Worm (Caenorhabditis elegans) whole organism, L4 larva: ENCODE results near the gene K07E1.1.

Experiments used
- F37D6.2 ChIP-seq: sonication (generic microtip); optimal IDR thresholded peaks from 2 replicates; lab custom pipeline; 2016; ENCODE audit warnings: mild to moderate bottlenecking, missing genetic modification characterization, missing compliant biosample characterization
- F44E2.7 ChIP-seq: fragments of 200-800 bp; sonication (Bioruptor generic); IDR thresholded peaks from 2 replicates; pipeline ENCODE4 v2.1.2; 2022; ENCODE audit warnings: missing genetic modification characterization, missing compliant biosample characterization
- T26A8.4 ChIP-seq: fragments of 200-800 bp; sonication (Bioruptor generic); IDR thresholded peaks from 2 replicates; pipeline ENCODE4 v1.3.6; 2022; ENCODE audit warnings: missing genetic modification characterization, missing compliant biosample characterization
- Y48G9A.11 ChIP-seq: fragments of 200-800 bp; sonication (Bioruptor generic); IDR thresholded peaks from 2 replicates; pipeline ENCODE4 v1.3.6; 2022; ENCODE audit warnings: missing genetic modification reagents, missing genetic modification characterization, missing compliant biosample characterization
- ZK337.2 ChIP-seq: fragments of 200-800 bp; sonication (Bioruptor generic); IDR thresholded peaks from 2 replicates; pipeline ENCODE4 v1.3.6; 2022; ENCODE audit warnings: missing genetic modification reagents, missing genetic modification characterization, missing compliant biosample characterization
- aly-2 ChIP-seq: sonication (generic microtip); optimal IDR thresholded peaks from 2 replicates; lab custom pipeline; 2018; ENCODE audit warnings: missing biosample characterization, missing genetic modification characterization
- ama-1 ChIP-seq: fragments of 150-350 bp; optimal IDR thresholded peaks from 2 replicates; lab custom pipeline; 2014; ENCODE audit warnings: inconsistent platforms, mixed read lengths
- attf-4 ChIP-seq: sonication (generic microtip); optimal IDR thresholded peaks from 3 replicates; lab custom pipeline; 2017; ENCODE audit warnings: missing biosample characterization, missing genetic modification characterization
- ceh-28 ChIP-seq: fragments of 150-350 bp; optimal IDR thresholded peaks from 2 replicates; lab custom pipeline; 2014; ENCODE audit warnings: missing biosample characterization, missing genetic modification reagents, missing genetic modification characterization
- ceh-32 ChIP-seq: sonication (generic microtip); optimal IDR thresholded peaks from 2 replicates; lab custom pipeline; 2016; ENCODE audit warnings: mild to moderate bottlenecking, missing genetic modification characterization, missing compliant biosample characterization; ENCODE audit not compliant: poor library complexity
- ceh-44 ChIP-seq: fragments of 200-800 bp; sonication (Bioruptor generic); IDR thresholded peaks from 2 replicates; pipeline ENCODE4 v1.3.6; 2022; ENCODE audit warnings: missing genetic modification reagents, missing genetic modification characterization, missing compliant biosample characterization
- ceh-82 ChIP-seq: sonication (generic microtip); optimal IDR thresholded peaks from 2 replicates; lab custom pipeline; 2017; ENCODE audit warnings: missing biosample characterization, missing genetic modification characterization
- ces-1 ChIP-seq: fragments of 150-350 bp; sonication (generic microtip); optimal IDR thresholded peaks from 4 replicates; lab custom pipeline; 2014; ENCODE audit warnings: missing biosample characterization, missing genetic modification reagents, missing genetic modification characterization
- cey-2 ChIP-seq: sonication (generic microtip); optimal IDR thresholded peaks from 3 replicates; lab custom pipeline; 2017; ENCODE audit warnings: missing genetic modification characterization, mild to moderate bottlenecking, missing compliant biosample characterization, antibody characterized with exemption, borderline replicate concordance; ENCODE audit not compliant: insufficient read depth
- daf-12 ChIP-seq: fragments of 150-350 bp; optimal IDR thresholded peaks from 2 replicates; lab custom pipeline; 2014; ENCODE audit warnings: missing biosample characterization, missing genetic modification reagents, missing genetic modification characterization
- dmd-6 ChIP-seq: fragments of 200-800 bp; sonication (Bioruptor generic); IDR thresholded peaks from 2 replicates; pipeline ENCODE4 v1.3.6; 2022; ENCODE audit warnings: missing genetic modification reagents, missing genetic modification characterization, missing compliant biosample characterization
- dpl-1 ChIP-seq: fragments of 150-350 bp; optimal IDR thresholded peaks from 2 replicates; lab custom pipeline; 2014; ENCODE audit warnings: missing biosample characterization, missing genetic modification reagents, missing genetic modification characterization
- duxl-1 ChIP-seq: sonication (generic microtip); optimal IDR thresholded peaks from 2 replicates; lab custom pipeline; 2016; ENCODE audit warnings: mild to moderate bottlenecking, missing genetic modification characterization, moderate library complexity, missing compliant biosample characterization; ENCODE audit not compliant: poor library complexity
- dve-1 ChIP-seq: sonication (generic microtip); optimal IDR thresholded peaks from 2 replicates; lab custom pipeline; 2017; ENCODE audit warnings: antibody characterized with exemption, mild to moderate bottlenecking, missing genetic modification characterization, missing compliant biosample characterization; ENCODE audit not compliant: insufficient read depth
- egl-43 ChIP-seq: fragments of 200-800 bp; sonication (Bioruptor generic); IDR thresholded peaks from 2 replicates; pipeline ENCODE4 v1.3.6; 2022; ENCODE audit warnings: missing genetic modification reagents, missing genetic modification characterization, missing compliant biosample characterization
- hif-1 ChIP-seq, 2 experiments: sonication (generic microtip); optimal IDR thresholded peaks; 2 replicates each; lab custom pipeline; 2016 to 2017; ENCODE audit warnings: missing compliant biosample characterization in 2 of 2, missing genetic modification characterization in 2 of 2, missing genetic modification reagents in 2 of 2, missing genotype in 2 of 2, mild to moderate bottlenecking in 1 of 2
- hmg-1.1 ChIP-seq: fragments of 200-800 bp; sonication (Bioruptor generic); IDR thresholded peaks from 2 replicates; pipeline ENCODE4 v1.3.6; 2022; ENCODE audit warnings: missing genetic modification reagents, missing genetic modification characterization, missing compliant biosample characterization
- jun-1 ChIP-seq: fragments of 150-350 bp; optimal IDR thresholded peaks from 2 replicates; lab custom pipeline; 2014; ENCODE audit warnings: missing biosample characterization, missing genetic modification reagents, missing genetic modification characterization
- lin-1 ChIP-seq: fragments of 200-800 bp; sonication (Bioruptor generic); IDR thresholded peaks from 2 replicates; pipeline ENCODE4 v1.3.6; 2022; ENCODE audit warnings: missing genetic modification reagents, missing genetic modification characterization, missing compliant biosample characterization
- lin-13 ChIP-seq: fragments of 150-350 bp; optimal IDR thresholded peaks from 2 replicates; lab custom pipeline; 2014; ENCODE audit warnings: missing biosample characterization, missing genetic modification reagents, missing genetic modification characterization
- lin-15B ChIP-seq: fragments of 150-350 bp; sonication (generic microtip); optimal IDR thresholded peaks from 3 replicates; lab custom pipeline; 2014; ENCODE audit warnings: missing biosample characterization, missing genetic modification characterization
- lin-38 ChIP-seq: fragments of 200-800 bp; sonication (Bioruptor generic); IDR thresholded peaks from 2 replicates; pipeline ENCODE4 v1.3.6; 2022; ENCODE audit warnings: missing genetic modification reagents, missing genetic modification characterization, missing compliant biosample characterization
- lin-39 ChIP-seq: fragments of 150-350 bp; optimal IDR thresholded peaks from 2 replicates; lab custom pipeline; 2014; ENCODE audit warnings: missing biosample characterization, missing genetic modification reagents, missing genetic modification characterization
- mdt-29 ChIP-seq: fragments of 200-800 bp; sonication (Bioruptor generic); IDR thresholded peaks from 2 replicates; pipeline ENCODE4 v1.3.6; 2022; ENCODE audit warnings: missing genetic modification reagents, missing genetic modification characterization, missing compliant biosample characterization
- mep-1 ChIP-seq: fragments of 150-350 bp; sonication (generic microtip); optimal IDR thresholded peaks from 3 replicates; lab custom pipeline; 2014; ENCODE audit warnings: missing biosample characterization, missing genetic modification characterization
- mes-2 ChIP-seq: sonication (generic microtip); optimal IDR thresholded peaks from 2 replicates; lab custom pipeline; 2016; ENCODE audit warnings: missing genotype, mild to moderate bottlenecking, missing genetic modification characterization, missing compliant biosample characterization; ENCODE audit not compliant: poor library complexity, severe bottlenecking
- mxl-3 ChIP-seq: fragments of 200-800 bp; sonication (Bioruptor generic); optimal IDR thresholded peaks from 2 replicates; lab custom pipeline; 2018; ENCODE audit warnings: mild to moderate bottlenecking, missing genetic modification characterization, missing compliant biosample characterization
- nhr-10 ChIP-seq: fragments of 150-350 bp; optimal IDR thresholded peaks from 2 replicates; lab custom pipeline; 2014; ENCODE audit warnings: missing biosample characterization, missing genetic modification characterization
- nhr-11 ChIP-seq: fragments of 150-350 bp; optimal IDR thresholded peaks from 2 replicates; lab custom pipeline; 2014; ENCODE audit warnings: missing biosample characterization, missing genetic modification characterization
- nhr-28 ChIP-seq: fragments of 150-350 bp; optimal IDR thresholded peaks from 2 replicates; lab custom pipeline; 2014; ENCODE audit warnings: missing biosample characterization, missing genetic modification characterization
- nhr-42 ChIP-seq: fragments of 200-800 bp; sonication (Bioruptor generic); IDR thresholded peaks from 2 replicates; pipeline ENCODE4 v1.3.6; 2022; ENCODE audit warnings: missing genetic modification characterization, missing compliant biosample characterization
- nhr-77 ChIP-seq: fragments of 150-350 bp; optimal IDR thresholded peaks from 2 replicates; lab custom pipeline; 2014; ENCODE audit warnings: missing biosample characterization, missing genetic modification characterization
- pha-4 ChIP-seq, 2 experiments: fragments of 150-350 bp in 1 of 2; fragments of 200-800 bp in 1 of 2; sonication (Bioruptor generic) in 1 of 2; IDR thresholded peaks in 1 of 2; optimal IDR thresholded peaks in 1 of 2; 2 replicates each; pipeline versions ENCODE4 v1.3.6 to Lab custom; 2014 to 2022; ENCODE audit warnings: missing genetic modification characterization in 2 of 2, missing genetic modification reagents in 2 of 2, missing biosample characterization in 1 of 2, missing compliant biosample characterization in 1 of 2
- pqm-1 ChIP-seq: sonication (generic microtip); optimal IDR thresholded peaks from 2 replicates; lab custom pipeline; 2017; ENCODE audit warnings: missing biosample characterization, missing genetic modification characterization
- saeg-2 ChIP-seq: fragments of 200-800 bp; sonication (Bioruptor generic); IDR thresholded peaks from 2 replicates; pipeline ENCODE4 v1.3.6; 2022; ENCODE audit warnings: missing genetic modification reagents, missing genetic modification characterization, missing compliant biosample characterization
- snpc-4 ChIP-seq: fragments of 150-350 bp; optimal IDR thresholded peaks from 2 replicates; lab custom pipeline; 2014; ENCODE audit warnings: missing biosample characterization, missing genetic modification characterization
- unc-130 ChIP-seq: sonication (generic microtip); optimal IDR thresholded peaks from 2 replicates; lab custom pipeline; 2016; ENCODE audit warnings: missing genetic modification reagents, missing genetic modification characterization, missing compliant biosample characterization
- unc-39 ChIP-seq: sonication (generic microtip); optimal IDR thresholded peaks from 2 replicates; lab custom pipeline; 2017; ENCODE audit warnings: missing biosample characterization, missing genetic modification characterization
- unc-62 ChIP-seq, 3 experiments: fragments of 150-350 bp in 1 of 3; sonication (generic microtip); optimal IDR thresholded peaks in 2 of 3; peaks in 1 of 3; 1 replicate in 1 of 3; 2 replicates in 2 of 3; lab custom pipeline; 2014 to 2017; ENCODE audit warnings: missing biosample characterization in 3 of 3, missing genetic modification characterization in 3 of 3, missing genetic modification reagents in 3 of 3, missing genotype in 1 of 3
- zag-1 ChIP-seq: fragments of 150-350 bp; optimal IDR thresholded peaks from 2 replicates; lab custom pipeline; 2014; ENCODE audit warnings: missing biosample characterization, missing genetic modification characterization
- zip-2 ChIP-seq: fragments of 150-350 bp; optimal IDR thresholded peaks from 2 replicates; lab custom pipeline; 2014; ENCODE audit warnings: missing biosample characterization, missing genetic modification characterization
- ztf-11 ChIP-seq: fragments of 150-350 bp; optimal IDR thresholded peaks from 2 replicates; lab custom pipeline; 2014; ENCODE audit warnings: missing biosample characterization, missing genetic modification characterization

The K07E1.1 gene

ce11 chrII:4506552-4507291 is 44.2 kb upstream of the K07E1.1 start (continued):
- TF ChIP-seq pqm-1 (tag; lab: Kevin White, UChicago), result peak; percentile 15
- no peak for TF ChIP-seq ceh-82
- TF ChIP-seq nhr-42 (GFP tag; lab: Robert Waterston, UW), result no peak
- TF ChIP-seq lin-13 (GFP tag; lab: Kevin White, UChicago), result peak; percentile 23
- no peak for TF ChIP-seq lin-15B (tag; lab: Kevin White, UChicago)
- TF ChIP-seq ztf-11 (tag; lab: Kevin White, UChicago), result no peak
- no peak for TF ChIP-seq saeg-2 (GFP tag; lab: Robert Waterston, UW)
- TF ChIP-seq lin-39 (tag; lab: Kevin White, UChicago), result no peak
- peak; percentile 63 for TF ChIP-seq mep-1 (tag; lab: Kevin White, UChicago)
- peak in 1 of 2 experiments; percentile 93 for TF ChIP-seq unc-62 (GFP tag; optimal IDR thresholded peaks at IDR 0.05 in 1 of 2; lab: Kevin White, UChicago)
- TF ChIP-seq unc-62 (tag; optimal IDR thresholded peaks at IDR 0.05; lab: Kevin White, UChicago), result no peak
- peak; percentile 53 for TF ChIP-seq dve-1
- TF ChIP-seq cey-2 (tag; lab: Kevin White, UChicago), result no peak
- TF ChIP-seq T26A8.4 (GFP tag; lab: Robert Waterston, UW), result no peak
- TF ChIP-seq hif-1 (tag; optimal IDR thresholded peaks at IDR 0.05; lab: Kevin White, UChicago), result peak in 1 of 2 experiments; percentile 49
- TF ChIP-seq lin-1 (GFP tag; lab: Robert Waterston, UW), result 0 out of 2 replicates have a peak, but pooled peaks have one; percentile 44
- peak; percentile 28 for TF ChIP-seq F37D6.2 (tag; lab: Kevin White, UChicago)
- no peak for TF ChIP-seq F44E2.7 (GFP tag; lab: Robert Waterston, UW)
- no peak for TF ChIP-seq Y48G9A.11
- peak; percentile 45 for TF ChIP-seq lin-38 (GFP tag; lab: Robert Waterston, UW)
- TF ChIP-seq ZK337.2 (GFP tag; lab: Robert Waterston, UW), result no peak
- no peak for TF ChIP-seq zip-2 (tag; lab: Kevin White, UChicago)
- peak; percentile 46 for TF ChIP-seq dpl-1 (GFP tag; lab: Kevin White, UChicago)
- peak; percentile 75 for TF ChIP-seq nhr-11
- TF ChIP-seq ceh-28 (tag; lab: Kevin White, UChicago), result no peak
- TF ChIP-seq unc-130, result no peak

- no peak for TF ChIP-seq T26A8.4 (GFP tag; lab: Robert Waterston, UW)
- no peak for TF ChIP-seq ZK337.2 (GFP tag; lab: Robert Waterston, UW)
- no peak for TF ChIP-seq mdt-29 (GFP tag; lab: Robert Waterston, UW)
- TF ChIP-seq ces-1 (GFP tag; lab: Kevin White, UChicago), result no peak
- peak; percentile 68 for TF ChIP-seq dve-1
- peak; percentile 53 for TF ChIP-seq nhr-77
- 0 out of 2 replicates have a peak, but pooled peaks have one; percentile 29 for TF ChIP-seq dmd-6
- TF ChIP-seq ceh-44 (GFP tag; lab: Robert Waterston, UW), result no peak
- TF ChIP-seq nhr-10 (tag; lab: Kevin White, UChicago), result no peak
- TF ChIP-seq mxl-3 (GFP tag; lab: Kevin White, UChicago), result no peak
- no peak for TF ChIP-seq ceh-28 (tag; lab: Kevin White, UChicago)
- no peak for TF ChIP-seq Y48G9A.11
- TF ChIP-seq egl-43 (GFP tag; lab: Robert Waterston, UW), result no peak
- TF ChIP-seq ama-1 (lab: Kevin White, UChicago), result no peak
- TF ChIP-seq hif-1 (tag; optimal IDR thresholded peaks at IDR 0.05; lab: Kevin White, UChicago), result no peak
- TF ChIP-seq lin-13 (GFP tag; lab: Kevin White, UChicago), result no peak
- TF ChIP-seq duxl-1 (tag; lab: Kevin White, UChicago), result no peak
- TF ChIP-seq jun-1 (tag; lab: Kevin White, UChicago), result no peak
- peak; percentile 21 for TF ChIP-seq dpl-1 (GFP tag; lab: Kevin White, UChicago)
- TF ChIP-seq attf-4, result no peak
- TF ChIP-seq daf-12 (tag; lab: Kevin White, UChicago), result no peak
- TF ChIP-seq nhr-28 (tag; lab: Kevin White, UChicago), result peak; percentile 84
- no peak for TF ChIP-seq snpc-4 (tag; lab: Kevin White, UChicago)
- no peak for TF ChIP-seq hmg-1.1
- no peak for TF ChIP-seq unc-39
- TF ChIP-seq pha-4 (GFP tag; IDR thresholded peaks at IDR 0.05; lab: Robert Waterston, UW), result no peak
- peak; percentile 70 for TF ChIP-seq pha-4 (tag; optimal IDR thresholded peaks at IDR 0.05; lab: Kevin White, UChicago)
- TF ChIP-seq aly-2 (tag; lab: Kevin White, UChicago), result no peak
- TF ChIP-seq ceh-32 (tag; lab: Kevin White, UChicago), result no peak
- TF ChIP-seq zag-1 (tag; lab: Kevin White, UChicago), result no peak
- peak; percentile 26 for TF ChIP-seq mep-1 (tag; lab: Kevin White, UChicago)
- peak; percentile 48 for TF ChIP-seq mes-2 (tag; lab: Kevin White, UChicago)
Observed at ce11 chrII:4507669-4508068, 43.2 kb upstream of the K07E1.1 start.
